Fruit fly (Drosophila melanogaster) whole organism, embryonic: Measurements from ENCODE around the gene Ptpmeg2.
A peak's percentile ranks its signal among the peaks of the same experiment; 100 is the strongest.

ENCODE experiments used
- Abd-B ChIP-seq: fragments of 200-800 bp; sonication (Bioruptor generic); optimal IDR thresholded peaks from 2 replicates; lab custom pipeline; 2018; ENCODE audit warnings: missing biosample characterization, mild to moderate bottlenecking, missing genetic modification characterization, moderate library complexity
- Ada2b ChIP-seq: fragments of 200-800 bp; sonication (Bioruptor generic); IDR thresholded peaks from 2 replicates; pipeline ENCODE4 v1.3.6; 2022; ENCODE audit warnings: missing biosample characterization, missing genetic modification characterization
- CG11456 ChIP-seq: fragments of 200-800 bp; sonication (Bioruptor generic); IDR thresholded peaks from 3 replicates; pipeline ENCODE4 v1.3.6; 2022; ENCODE audit warnings: missing biosample characterization, missing genetic modification characterization
- CG11560 ChIP-seq: fragments of 200-800 bp; sonication (Bioruptor generic); IDR thresholded peaks from 3 replicates; pipeline ENCODE4 v1.3.6; 2022; ENCODE audit warnings: missing biosample characterization, missing genetic modification characterization
- CG12744 ChIP-seq: fragments of 200-800 bp; sonication (Bioruptor generic); optimal IDR thresholded peaks from 2 replicates; lab custom pipeline; 2016; ENCODE audit warnings: missing biosample characterization, missing genetic modification characterization
- CG12942 ChIP-seq: fragments of 200-800 bp; sonication (Bioruptor generic); optimal IDR thresholded peaks from 3 replicates; lab custom pipeline; 2016; ENCODE audit warnings: missing biosample characterization, missing genetic modification characterization
- CG13424 ChIP-seq: fragments of 200-800 bp; sonication (Bioruptor generic); optimal IDR thresholded peaks from 2 replicates; lab custom pipeline; 2019; ENCODE audit warnings: missing biosample characterization, mild to moderate bottlenecking, missing genetic modification characterization, moderate library complexity
- CG2129 ChIP-seq: fragments of 200-800 bp; sonication (Bioruptor generic); IDR thresholded peaks from 2 replicates; pipeline ENCODE4 v1.3.6; 2022; ENCODE audit warnings: missing biosample characterization, missing genetic modification characterization; ENCODE audit not compliant: partially characterized antibody
- CG2875 ChIP-seq: fragments of 200-800 bp; sonication (Bioruptor generic); optimal IDR thresholded peaks from 2 replicates; lab custom pipeline; 2017; ENCODE audit warnings: missing biosample characterization, mild to moderate bottlenecking, missing genetic modification characterization, missing genetic modification reagents
- CG31441 ChIP-seq: fragments of 200-800 bp; sonication (Bioruptor generic); IDR thresholded peaks from 2 replicates; pipeline ENCODE4 v1.3.6; 2022; ENCODE audit warnings: missing biosample characterization, missing genetic modification characterization
- CG33213 ChIP-seq: fragments of 200-800 bp; sonication (Bioruptor generic); optimal IDR thresholded peaks from 3 replicates; lab custom pipeline; 2016; ENCODE audit warnings: missing biosample characterization, missing genetic modification characterization
- CG4282 ChIP-seq: fragments of 200-800 bp; sonication (Bioruptor generic); optimal IDR thresholded peaks from 2 replicates; lab custom pipeline; 2016; ENCODE audit warnings: missing biosample characterization, missing genetic modification characterization
- CG4360 ChIP-seq: fragments of 200-800 bp; sonication (Bioruptor generic); IDR thresholded peaks from 2 replicates; pipeline ENCODE4 v1.3.6; 2022; ENCODE audit warnings: missing biosample characterization, missing genetic modification characterization
- CG4617 ChIP-seq: fragments of 200-800 bp; sonication (Bioruptor generic); optimal IDR thresholded peaks from 3 replicates; lab custom pipeline; 2016; ENCODE audit warnings: missing biosample characterization, missing genetic modification characterization, borderline replicate concordance
- CG4707 ChIP-seq: fragments of 200-800 bp; sonication (Bioruptor generic); optimal IDR thresholded peaks from 2 replicates; lab custom pipeline; 2018; ENCODE audit warnings: missing biosample characterization, mild to moderate bottlenecking, missing genetic modification characterization, moderate library complexity
- CG4820 ChIP-seq: fragments of 200-800 bp; sonication (Bioruptor generic); optimal IDR thresholded peaks from 3 replicates; lab custom pipeline; 2016; ENCODE audit warnings: missing biosample characterization, missing genetic modification characterization
- CG5245 ChIP-seq: fragments of 200-800 bp; sonication (Bioruptor generic); optimal IDR thresholded peaks from 3 replicates; lab custom pipeline; 2016; ENCODE audit warnings: missing biosample characterization, missing genetic modification characterization
- CG5953 ChIP-seq: fragments of 200-800 bp; sonication (Bioruptor generic); IDR thresholded peaks from 2 replicates; pipeline ENCODE4 v1.3.6; 2022; ENCODE audit warnings: missing biosample characterization, missing genetic modification characterization
- CG6175 ChIP-seq: fragments of 200-800 bp; sonication (Bioruptor generic); IDR thresholded peaks from 3 replicates; pipeline ENCODE4 v1.3.6; 2022; ENCODE audit warnings: missing biosample characterization, missing genetic modification characterization
- CG6765 ChIP-seq: fragments of 200-800 bp; sonication (Bioruptor generic); optimal IDR thresholded peaks from 3 replicates; lab custom pipeline; 2017; ENCODE audit warnings: missing biosample characterization, mild to moderate bottlenecking, missing genetic modification characterization
- CG6791 ChIP-seq: fragments of 200-800 bp; sonication (Bioruptor generic); IDR thresholded peaks from 3 replicates; pipeline ENCODE4 v1.3.6; 2022; ENCODE audit warnings: missing biosample characterization, missing genetic modification characterization; ENCODE audit not compliant: partially characterized antibody
- CG6854 ChIP-seq: fragments of 200-800 bp; sonication (Bioruptor generic); optimal IDR thresholded peaks from 3 replicates; lab custom pipeline; 2017; ENCODE audit warnings: missing biosample characterization, mild to moderate bottlenecking, missing genetic modification characterization
- CG7786 ChIP-seq: fragments of 200-800 bp; sonication (Bioruptor generic); optimal IDR thresholded peaks from 2 replicates; lab custom pipeline; 2016; ENCODE audit warnings: missing biosample characterization, missing genetic modification characterization
- CG7928 ChIP-seq: fragments of 200-800 bp; sonication (Bioruptor generic); optimal IDR thresholded peaks from 2 replicates; lab custom pipeline; 2017; ENCODE audit warnings: missing biosample characterization, mild to moderate bottlenecking, missing genetic modification characterization
- CG8290 ChIP-seq, 3 experiments: fragments of 200-800 bp; sonication (Bioruptor generic); optimal IDR thresholded peaks; 2 replicates each; lab custom pipeline; 2016 to 2019; ENCODE audit warnings: missing biosample characterization in 3 of 3, missing genetic modification characterization in 3 of 3, mild to moderate bottlenecking in 2 of 3, moderate library complexity in 1 of 3
- CG8359 ChIP-seq: fragments of 200-800 bp; sonication (Bioruptor generic); optimal IDR thresholded peaks from 2 replicates; lab custom pipeline; 2017; ENCODE audit warnings: missing biosample characterization, mild to moderate bottlenecking, missing genetic modification characterization, borderline replicate concordance
- Med ChIP-seq: fragments of 200-800 bp; sonication (Bioruptor generic); peaks from one replicate; lab custom pipeline; 2016; ENCODE audit warnings: missing biosample characterization, missing genetic modification characterization, mild to moderate bottlenecking, inconsistent platforms, moderate library complexity
- Mrtf ChIP-seq: fragments of 200-800 bp; sonication (Bioruptor generic); IDR thresholded peaks from 3 replicates; pipeline ENCODE4 v1.3.6; 2022; ENCODE audit warnings: missing biosample characterization, missing genetic modification characterization
- Nf-YA ChIP-seq: fragments of 200-800 bp; sonication (Bioruptor generic); IDR thresholded peaks from 2 replicates; pipeline ENCODE4 v1.3.6; 2022; ENCODE audit warnings: missing biosample characterization, missing genetic modification characterization
- Nf-YC ChIP-seq: fragments of 200-800 bp; optimal IDR thresholded peaks from 3 replicates; lab custom pipeline; 2019; ENCODE audit warnings: missing biosample characterization, mild to moderate bottlenecking, missing genetic modification characterization, moderate library complexity
- Rfx ChIP-seq: fragments of 200-800 bp; sonication (Bioruptor generic); IDR thresholded peaks from 2 replicates; pipeline ENCODE4 v1.3.6; 2022; ENCODE audit warnings: missing biosample characterization, missing genetic modification characterization
- Spps ChIP-seq: fragments of 200-800 bp; sonication (Bioruptor generic); optimal IDR thresholded peaks from 2 replicates; lab custom pipeline; 2018; ENCODE audit warnings: missing biosample characterization, mild to moderate bottlenecking, missing genetic modification characterization
- Stat92E ChIP-seq, 3 experiments: fragments of >200 bp in 2 of 3; fragments of 200-800 bp in 1 of 3; sonication (Bioruptor generic) in 1 of 3; optimal IDR thresholded peaks; 2 replicates each; lab custom pipeline; 2017 to 2019; ENCODE audit warnings: missing biosample characterization in 3 of 3, missing genetic modification characterization in 3 of 3, mild to moderate bottlenecking in 1 of 3, moderate library complexity in 1 of 3
- Tbp ChIP-seq: fragments of >200 bp; optimal IDR thresholded peaks from 2 replicates; lab custom pipeline; 2018; ENCODE audit warnings: missing biosample characterization, missing genetic modification characterization
- Vsx1 ChIP-seq: fragments of 200-800 bp; sonication (Bioruptor generic); optimal IDR thresholded peaks from 2 replicates; lab custom pipeline; 2017; ENCODE audit warnings: missing biosample characterization, mild to moderate bottlenecking, missing genetic modification characterization, missing genetic modification reagents
- YL-1 ChIP-seq: fragments of 200-800 bp; sonication (Bioruptor generic); optimal IDR thresholded peaks from 3 replicates; lab custom pipeline; 2017; ENCODE audit warnings: missing biosample characterization, mild to moderate bottlenecking, missing genetic modification characterization
- ase ChIP-seq: fragments of 200-800 bp; sonication (Bioruptor generic); IDR thresholded peaks from 3 replicates; pipeline ENCODE4 v1.3.6; 2022; ENCODE audit warnings: missing biosample characterization, missing genetic modification characterization
- fd96Cb ChIP-seq: fragments of 200-800 bp; sonication (Bioruptor generic); optimal IDR thresholded peaks from 2 replicates; lab custom pipeline; 2018; ENCODE audit warnings: missing biosample characterization, mild to moderate bottlenecking, missing genetic modification characterization, moderate library complexity
- gsb ChIP-seq: fragments of 200-800 bp; sonication (Bioruptor generic); IDR thresholded peaks from 2 replicates; pipeline ENCODE4 v1.3.6; 2022; ENCODE audit warnings: missing biosample characterization, missing genetic modification characterization
- gt ChIP-seq: fragments of 200-800 bp; sonication (Bioruptor generic); IDR thresholded peaks from 2 replicates; pipeline ENCODE4 v1.3.6; 2022; ENCODE audit warnings: missing biosample characterization, missing genetic modification characterization
- hth ChIP-seq: fragments of >200 bp; optimal IDR thresholded peaks from 2 replicates; lab custom pipeline; 2017; ENCODE audit warnings: inconsistent platforms
- jumu ChIP-seq: fragments of 200-800 bp; sonication (Bioruptor generic); optimal IDR thresholded peaks from 3 replicates; lab custom pipeline; 2016; ENCODE audit warnings: missing biosample characterization, missing genetic modification characterization
- kay ChIP-seq: fragments of 200-800 bp; sonication (Bioruptor generic); optimal IDR thresholded peaks from 2 replicates; lab custom pipeline; 2016; ENCODE audit warnings: missing biosample characterization, missing genetic modification characterization
- lmd ChIP-seq: fragments of 200-800 bp; sonication (Bioruptor generic); IDR thresholded peaks from 2 replicates; pipeline ENCODE4 v1.3.6; 2022; ENCODE audit warnings: missing biosample characterization, missing genetic modification characterization
- mld ChIP-seq: fragments of 200-800 bp; sonication (Bioruptor generic); IDR thresholded peaks from 3 replicates; pipeline ENCODE4 v1.3.6; 2022; ENCODE audit warnings: missing biosample characterization, missing genetic modification characterization; ENCODE audit not compliant: partially characterized antibody
- peb ChIP-seq: fragments of 200-800 bp; sonication (Bioruptor generic); IDR thresholded peaks from 2 replicates; pipeline ENCODE4 v1.3.6; 2022; ENCODE audit warnings: missing biosample characterization, missing genetic modification characterization
- sd ChIP-seq: fragments of 200-800 bp; sonication (Bioruptor generic); optimal IDR thresholded peaks from 3 replicates; lab custom pipeline; 2018; ENCODE audit warnings: missing biosample characterization, mild to moderate bottlenecking, missing genetic modification characterization, moderate library complexity
- sima ChIP-seq: fragments of 200-800 bp; sonication (Bioruptor generic); optimal IDR thresholded peaks from 2 replicates; lab custom pipeline; 2016; ENCODE audit warnings: missing biosample characterization, missing genetic modification characterization
- sisA ChIP-seq: fragments of 200-800 bp; sonication (Bioruptor generic); IDR thresholded peaks from 2 replicates; pipeline ENCODE4 v1.3.6; 2022; ENCODE audit warnings: missing biosample characterization, missing genetic modification characterization
- ttk ChIP-seq: fragments of 200-800 bp; sonication (Bioruptor generic); IDR thresholded peaks from 2 replicates; pipeline ENCODE4 v2.1.2; 2022; ENCODE audit warnings: missing biosample characterization, missing genetic modification characterization

Ptpmeg2 gene

dm6 chrX:9640690-9641149 lies 18.2 kb downstream of the Ptpmeg2 start (continued):
- peak; percentile 90 for TF ChIP-seq jumu (GFP tag; lab: Kevin White, UChicago)
- peak; percentile 94 for TF ChIP-seq lmd (GFP tag; lab: Robert Waterston, UW)
- peak; percentile 91 for TF ChIP-seq CG4282 (GFP tag; lab: Kevin White, UChicago)
- peak; percentile 98 for TF ChIP-seq Rfx (GFP tag; lab: Robert Waterston, UW)
- TF ChIP-seq Mrtf, result peak; percentile 93
- no peak for TF ChIP-seq CG2129 (GFP tag; lab: Robert Waterston, UW)
- peak; percentile 91 for TF ChIP-seq ttk
- peak in 1 of 3 experiments; percentile 41 for TF ChIP-seq Stat92E (GFP tag; optimal IDR thresholded peaks at IDR 0.05; lab: Kevin White, UChicago)
- TF ChIP-seq Abd-B (GFP tag; lab: Kevin White, UChicago), result peak; percentile 83
- peak; percentile 92 for TF ChIP-seq sima (GFP tag; lab: Kevin White, UChicago)
- TF ChIP-seq CG12942 (GFP tag; lab: Kevin White, UChicago), result peak; percentile 87
- TF ChIP-seq Spps (tag; lab: Kevin White, UChicago), result peak; percentile 85
- TF ChIP-seq CG4707, result peak; percentile 90
- peak; percentile 93; the same call in 2 of the 3 replicates for TF ChIP-seq ase (GFP tag; lab: Robert Waterston, UW)
- peak; percentile 90 for TF ChIP-seq CG6175 (GFP tag; lab: Robert Waterston, UW)
- peak; percentile 85 for TF ChIP-seq CG2875 (GFP tag; lab: Kevin White, UChicago)
- no peak for TF ChIP-seq Tbp (GFP tag; lab: Kevin White, UChicago)
- peak; percentile 94 for TF ChIP-seq CG31441
- peak; percentile 92 for TF ChIP-seq Nf-YC (tag; lab: Kevin White, UChicago)
- peak; percentile 99 for TF ChIP-seq CG6854 (GFP tag; lab: Kevin White, UChicago)
- TF ChIP-seq CG8290 (GFP tag; optimal IDR thresholded peaks at IDR 0.05; lab: Kevin White, UChicago), result peak; percentile 77
- TF ChIP-seq CG8290 (tag; optimal IDR thresholded peaks at IDR 0.05; lab: Kevin White, UChicago), result peak; percentile 70 to 99
- TF ChIP-seq gsb (GFP tag; lab: Robert Waterston, UW), result peak; percentile 94
- peak; percentile 60; the same call in 1 of the 2 replicates for TF ChIP-seq gt (GFP tag; lab: Robert Waterston, UW)
- TF ChIP-seq CG7928 (GFP tag; lab: Kevin White, UChicago), result peak; percentile 82
- TF ChIP-seq sd (tag; lab: Kevin White, UChicago), result peak; percentile 92
- no peak for TF ChIP-seq CG6791 (GFP tag; lab: Robert Waterston, UW)
- peak; percentile 99 for TF ChIP-seq CG13424 (tag; lab: Kevin White, UChicago)
- peak; percentile 92 for TF ChIP-seq CG5953
- TF ChIP-seq CG11560 (tag; lab: Robert Waterston, UW), result peak; percentile 80
- TF ChIP-seq CG4617 (GFP tag; lab: Kevin White, UChicago), result peak; percentile 77
- peak; percentile 79 for TF ChIP-seq CG4360 (GFP tag; lab: Robert Waterston, UW)
- peak; percentile 76 for TF ChIP-seq sisA (GFP tag; lab: Robert Waterston, UW)
- TF ChIP-seq Med (GFP tag; lab: Kevin White, UChicago), result peak; percentile 100
- TF ChIP-seq CG7786 (GFP tag; lab: Kevin White, UChicago), result peak; percentile 93
- peak; percentile 96 for TF ChIP-seq Ada2b (GFP tag; lab: Robert Waterston, UW)
- peak; percentile 72; the same call in 1 of the 2 replicates for TF ChIP-seq peb (GFP tag; lab: Robert Waterston, UW)
- TF ChIP-seq fd96Cb (tag; lab: Kevin White, UChicago), result peak; percentile 93
- TF ChIP-seq YL-1, result peak; percentile 85
- TF ChIP-seq CG12744 (GFP tag; lab: Kevin White, UChicago), result peak; percentile 97
- peak; percentile 86 for TF ChIP-seq CG5245 (GFP tag; lab: Kevin White, UChicago)
- 0 out of 3 replicates have a peak, but pooled peaks have one; percentile 34 for TF ChIP-seq mld (GFP tag; lab: Robert Waterston, UW)
- TF ChIP-seq CG33213, result peak; percentile 95
- peak; percentile 95 for TF ChIP-seq CG11456
- TF ChIP-seq CG6765, result peak; percentile 99
- TF ChIP-seq Vsx1 (GFP tag; lab: Kevin White, UChicago), result peak; percentile 90
- TF ChIP-seq CG8359 (GFP tag; lab: Kevin White, UChicago), result peak; percentile 87
- TF ChIP-seq hth (lab: Kevin White, UChicago), result no peak
- TF ChIP-seq CG4820 (GFP tag; lab: Kevin White, UChicago), result peak; percentile 99
- peak; percentile 94 for TF ChIP-seq Nf-YA (GFP tag; lab: Robert Waterston, UW)
- TF ChIP-seq kay (GFP tag; lab: Kevin White, UChicago), result peak; percentile 79
